Fruit fly (Drosophila melanogaster) whole organism, embryonic: ENCODE data around the gene Hmt4-20.

ENCODE experiments used
- Adf1 ChIP-seq: fragments of 200-800 bp; sonication (Bioruptor generic); IDR thresholded peaks from 2 replicates; pipeline ENCODE4 v1.3.6; 2022; ENCODE audit warnings: missing biosample characterization, missing genetic modification characterization
- Bgb ChIP-seq: fragments of 200-800 bp; sonication (Bioruptor generic); IDR thresholded peaks from 2 replicates; pipeline ENCODE4 v1.3.6; 2022; ENCODE audit warnings: missing biosample characterization, missing genetic modification characterization; ENCODE audit not compliant: partially characterized antibody
- CG11247 ChIP-seq: fragments of 200-800 bp; sonication (Bioruptor generic); IDR thresholded peaks from 2 replicates; pipeline ENCODE4 v1.3.6; 2022; ENCODE audit warnings: missing biosample characterization, missing genetic modification characterization
- CG1233 ChIP-seq: fragments of 200-800 bp; sonication (Bioruptor generic); optimal IDR thresholded peaks from 4 replicates; lab custom pipeline; 2018; ENCODE audit warnings: missing biosample characterization, mild to moderate bottlenecking, missing genetic modification characterization
- CG13296 ChIP-seq: fragments of 200-800 bp; sonication (Bioruptor generic); optimal IDR thresholded peaks from 3 replicates; lab custom pipeline; 2018; ENCODE audit warnings: missing biosample characterization, mild to moderate bottlenecking, missing genetic modification characterization
- CG1647 ChIP-seq: fragments of 200-800 bp; sonication (Bioruptor generic); optimal IDR thresholded peaks from 3 replicates; lab custom pipeline; 2016; ENCODE audit warnings: missing biosample characterization, missing genetic modification characterization
- CG18262 ChIP-seq: fragments of 200-800 bp; optimal IDR thresholded peaks from 3 replicates; lab custom pipeline; 2019; ENCODE audit warnings: missing biosample characterization, mild to moderate bottlenecking, missing genetic modification characterization, moderate library complexity
- CG18476 ChIP-seq: fragments of 200-800 bp; sonication (Bioruptor generic); optimal IDR thresholded peaks from 2 replicates; lab custom pipeline; 2016; ENCODE audit warnings: missing biosample characterization, mild to moderate bottlenecking, missing genetic modification characterization
- CG2199 ChIP-seq: fragments of 200-800 bp; sonication (Bioruptor generic); IDR thresholded peaks from 3 replicates; pipeline ENCODE4 v1.3.6; 2022; ENCODE audit warnings: missing biosample characterization, missing genetic modification characterization
- CG2712 ChIP-seq: fragments of 200-800 bp; optimal IDR thresholded peaks from 3 replicates; lab custom pipeline; 2019; ENCODE audit warnings: missing biosample characterization, mild to moderate bottlenecking, missing genetic modification characterization, moderate library complexity
- CG31224 ChIP-seq: fragments of 200-800 bp; sonication (Bioruptor generic); IDR thresholded peaks from 2 replicates; pipeline ENCODE4 v1.3.6; 2022; ENCODE audit warnings: missing biosample characterization, missing genetic modification characterization
- CG31388 ChIP-seq: fragments of 200-800 bp; sonication (Bioruptor generic); optimal IDR thresholded peaks from 2 replicates; lab custom pipeline; 2016; ENCODE audit warnings: missing biosample characterization, missing genetic modification characterization
- CG32767 ChIP-seq: fragments of 200-800 bp; sonication (Bioruptor generic); IDR thresholded peaks from 2 replicates; pipeline ENCODE4 v1.3.6; 2022; ENCODE audit warnings: missing biosample characterization, missing genetic modification characterization
- CG3838 ChIP-seq: fragments of 200-800 bp; sonication (Bioruptor generic); optimal IDR thresholded peaks from 3 replicates; lab custom pipeline; 2016; ENCODE audit warnings: missing biosample characterization, missing genetic modification characterization
- CG4707 ChIP-seq: fragments of 200-800 bp; sonication (Bioruptor generic); optimal IDR thresholded peaks from 2 replicates; lab custom pipeline; 2018; ENCODE audit warnings: missing biosample characterization, mild to moderate bottlenecking, missing genetic modification characterization, moderate library complexity
- CG4820 ChIP-seq: fragments of 200-800 bp; sonication (Bioruptor generic); optimal IDR thresholded peaks from 3 replicates; lab custom pipeline; 2016; ENCODE audit warnings: missing biosample characterization, missing genetic modification characterization
- CG5245 ChIP-seq: fragments of 200-800 bp; sonication (Bioruptor generic); optimal IDR thresholded peaks from 3 replicates; lab custom pipeline; 2016; ENCODE audit warnings: missing biosample characterization, missing genetic modification characterization
- CG6791 ChIP-seq: fragments of 200-800 bp; sonication (Bioruptor generic); IDR thresholded peaks from 3 replicates; pipeline ENCODE4 v1.3.6; 2022; ENCODE audit warnings: missing biosample characterization, missing genetic modification characterization; ENCODE audit not compliant: partially characterized antibody
- CG7839 ChIP-seq: fragments of 200-800 bp; sonication (Bioruptor generic); optimal IDR thresholded peaks from 3 replicates; lab custom pipeline; 2018; ENCODE audit warnings: missing biosample characterization, mild to moderate bottlenecking, missing genetic modification characterization, moderate library complexity
- CG7963 ChIP-seq: fragments of 200-800 bp; sonication (Bioruptor generic); IDR thresholded peaks from 3 replicates; pipeline ENCODE4 v1.3.6; 2022; ENCODE audit warnings: missing biosample characterization, missing genetic modification characterization; ENCODE audit not compliant: partially characterized antibody
- CG8478 ChIP-seq: fragments of >200 bp; optimal IDR thresholded peaks from 2 replicates; lab custom pipeline; 2018
- CrebB ChIP-seq: fragments of 200-800 bp; sonication (Bioruptor generic); optimal IDR thresholded peaks from 3 replicates; lab custom pipeline; 2018; ENCODE audit warnings: missing biosample characterization, mild to moderate bottlenecking, missing genetic modification characterization
- Doc2 ChIP-seq: fragments of 200-800 bp; sonication (Bioruptor generic); IDR thresholded peaks from 2 replicates; pipeline ENCODE4 v1.3.6; 2022; ENCODE audit warnings: missing biosample characterization, missing genetic modification characterization
- Doc3 ChIP-seq: fragments of 200-800 bp; sonication (Bioruptor generic); IDR thresholded peaks from 3 replicates; pipeline ENCODE4 v1.3.6; 2022; ENCODE audit warnings: missing biosample characterization, missing genetic modification characterization; ENCODE audit not compliant: partially characterized antibody
- Dref ChIP-seq: fragments of 200-800 bp; sonication (Bioruptor generic); IDR thresholded peaks from 2 replicates; pipeline ENCODE4 v1.3.6; 2022; ENCODE audit warnings: missing biosample characterization, missing genetic modification characterization
- HmgD ChIP-seq: fragments of 200-800 bp; sonication (Bioruptor generic); optimal IDR thresholded peaks from 3 replicates; lab custom pipeline; 2016; ENCODE audit warnings: missing biosample characterization, missing genetic modification characterization
- HmgZ ChIP-seq: fragments of 200-800 bp; sonication (Bioruptor generic); optimal IDR thresholded peaks from 2 replicates; lab custom pipeline; 2018; ENCODE audit warnings: missing biosample characterization, mild to moderate bottlenecking, missing genetic modification characterization
- Hr3 ChIP-seq: fragments of 200-800 bp; sonication (Bioruptor generic); optimal IDR thresholded peaks from 3 replicates; lab custom pipeline; 2016; ENCODE audit warnings: missing biosample characterization, missing genetic modification characterization
- MBD-R2 ChIP-seq: fragments of 200-800 bp; sonication (Bioruptor generic); IDR thresholded peaks from 2 replicates; pipeline ENCODE4 v1.3.6; 2022; ENCODE audit warnings: missing biosample characterization, missing genetic modification characterization
- Med ChIP-seq: fragments of 200-800 bp; sonication (Bioruptor generic); peaks from one replicate; lab custom pipeline; 2016; ENCODE audit warnings: missing biosample characterization, missing genetic modification characterization, mild to moderate bottlenecking, inconsistent platforms, moderate library complexity
- Nf-YB ChIP-seq: fragments of 200-800 bp; sonication (Bioruptor generic); optimal IDR thresholded peaks from 3 replicates; lab custom pipeline; 2019; ENCODE audit warnings: missing biosample characterization, mild to moderate bottlenecking, missing genetic modification characterization, moderate library complexity
- TFAM ChIP-seq: fragments of 200-800 bp; sonication (Bioruptor generic); optimal IDR thresholded peaks from 2 replicates; lab custom pipeline; 2017; ENCODE audit warnings: missing biosample characterization, missing genetic modification characterization, inconsistent platforms
- ara ChIP-seq: fragments of 200-800 bp; sonication (Bioruptor generic); IDR thresholded peaks from 2 replicates; pipeline ENCODE4 v1.3.6; 2022; ENCODE audit warnings: missing biosample characterization, missing genetic modification characterization
- ase ChIP-seq: fragments of 200-800 bp; sonication (Bioruptor generic); IDR thresholded peaks from 3 replicates; pipeline ENCODE4 v1.3.6; 2022; ENCODE audit warnings: missing biosample characterization, missing genetic modification characterization
- bigmax ChIP-seq: fragments of 200-800 bp; sonication (Bioruptor generic); optimal IDR thresholded peaks from 2 replicates; lab custom pipeline; 2018; ENCODE audit warnings: missing biosample characterization, mild to moderate bottlenecking, missing genetic modification characterization
- dmrt99B ChIP-seq: fragments of 200-800 bp; sonication (Bioruptor generic); optimal IDR thresholded peaks from 2 replicates; lab custom pipeline; 2018; ENCODE audit warnings: missing biosample characterization, mild to moderate bottlenecking, missing genetic modification characterization, moderate library complexity
- esg ChIP-seq: fragments of 200-800 bp; sonication (Bioruptor generic); conservative IDR thresholded peaks from 2 replicates; pipeline ENCODE4 v1.3.6; 2022; ENCODE audit warnings: missing biosample characterization, missing genetic modification characterization
- exex ChIP-seq: fragments of 200-800 bp; sonication (Bioruptor generic); optimal IDR thresholded peaks from 4 replicates; lab custom pipeline; 2018; ENCODE audit warnings: missing biosample characterization, mild to moderate bottlenecking, missing genetic modification characterization, moderate library complexity
- fd96Cb ChIP-seq: fragments of 200-800 bp; sonication (Bioruptor generic); optimal IDR thresholded peaks from 2 replicates; lab custom pipeline; 2018; ENCODE audit warnings: missing biosample characterization, mild to moderate bottlenecking, missing genetic modification characterization, moderate library complexity
- insv ChIP-seq, 2 experiments: fragments of 200-800 bp; sonication (Bioruptor generic); optimal IDR thresholded peaks; 3 replicates each; lab custom pipeline; 2016 to 2018; ENCODE audit warnings: missing biosample characterization in 2 of 2, missing genetic modification characterization in 2 of 2
- lbe ChIP-seq: fragments of 200-800 bp; sonication (Bioruptor generic); optimal IDR thresholded peaks from 2 replicates; lab custom pipeline; 2016; ENCODE audit warnings: missing biosample characterization, mild to moderate bottlenecking, missing genetic modification characterization
- lov ChIP-seq, 2 experiments: fragments of 200-800 bp in 1 of 2; fragments of >200 bp in 1 of 2; sonication (Bioruptor generic) in 1 of 2; IDR thresholded peaks in 1 of 2; optimal IDR thresholded peaks in 1 of 2; 2 replicates in 1 of 2; 3 replicates in 1 of 2; pipeline versions ENCODE4 v1.3.6 to Lab custom; 2017 to 2022; ENCODE audit warnings: missing biosample characterization in 1 of 2, missing genetic modification characterization in 1 of 2
- pnt ChIP-seq: fragments of 200-800 bp; sonication (Bioruptor generic); optimal IDR thresholded peaks from 3 replicates; lab custom pipeline; 2016; ENCODE audit warnings: missing biosample characterization, missing genetic modification characterization
- pum ChIP-seq: fragments of 200-800 bp; sonication (Bioruptor generic); optimal IDR thresholded peaks from 2 replicates; lab custom pipeline; 2016; ENCODE audit warnings: missing biosample characterization, missing genetic modification characterization
- pzg ChIP-seq: fragments of 200-800 bp; sonication (Bioruptor generic); optimal IDR thresholded peaks from 3 replicates; lab custom pipeline; 2018; ENCODE audit warnings: missing biosample characterization, mild to moderate bottlenecking, missing genetic modification characterization, moderate library complexity
- run ChIP-seq: fragments of 200-800 bp; sonication (Bioruptor generic); optimal IDR thresholded peaks from 3 replicates; lab custom pipeline; 2018; ENCODE audit warnings: missing biosample characterization, mild to moderate bottlenecking, missing genetic modification characterization
- vvl ChIP-seq: fragments of 200-800 bp; sonication (Bioruptor generic); IDR thresholded peaks from 2 replicates; pipeline ENCODE4 v1.3.6; 2022; ENCODE audit warnings: missing biosample characterization, missing genetic modification characterization
- wdn ChIP-seq: fragments of 200-800 bp; sonication (Bioruptor generic); IDR thresholded peaks from 2 replicates; pipeline ENCODE4 v1.3.6; 2022; ENCODE audit warnings: missing biosample characterization, missing genetic modification characterization
- z ChIP-seq: fragments of 200-800 bp; sonication (Bioruptor generic); IDR thresholded peaks from 3 replicates; pipeline ENCODE4 v1.3.6; 2022; ENCODE audit warnings: missing biosample characterization, missing genetic modification characterization
- zen ChIP-seq: fragments of 200-800 bp; sonication (Bioruptor generic); optimal IDR thresholded peaks from 3 replicates; lab custom pipeline; 2018; ENCODE audit warnings: missing biosample characterization, mild to moderate bottlenecking, missing genetic modification characterization, moderate library complexity
- zf30C ChIP-seq: fragments of 200-800 bp; sonication (Bioruptor generic); optimal IDR thresholded peaks from 3 replicates; lab custom pipeline; 2018; ENCODE audit warnings: missing biosample characterization, mild to moderate bottlenecking, missing genetic modification characterization
- zfh1 ChIP-seq: fragments of 200-800 bp; sonication (Bioruptor generic); IDR thresholded peaks from 3 replicates; pipeline ENCODE4 v1.3.6; 2022; ENCODE audit warnings: missing biosample characterization, missing genetic modification characterization

Hmt4-20 gene

dm6 chrX:625157-625627, 30.6 kb downstream of the Hmt4-20 start, which contains the start of the genes CG13364 and Hinfp (continued):
- TF ChIP-seq zen (tag; lab: Kevin White, UChicago) (no peak), CG32767 (GFP tag; lab: Robert Waterston, UW) (no peak), pum (no peak), Doc3 (GFP tag; lab: Robert Waterston, UW) (peak; percentile 67; the same call in 2 of the 3 replicates), HmgD (GFP tag; lab: Kevin White, UChicago) (no peak), Doc2 (GFP tag; lab: Robert Waterston, UW) (no peak), CG18262 (tag; lab: Kevin White, UChicago) (peak; percentile 20), wdn (GFP tag; lab: Robert Waterston, UW) (no peak), CG11247 (GFP tag; lab: Robert Waterston, UW) (no peak), Med (GFP tag; lab: Kevin White, UChicago) (peak; percentile 33), pzg (GFP tag; lab: Kevin White, UChicago) (peak; percentile 24), Hr3 (GFP tag; lab: Kevin White, UChicago) (no peak), CG4820 (GFP tag; lab: Kevin White, UChicago) (no peak), Dref (GFP tag; lab: Robert Waterston, UW) (peak; percentile 69), CG7839 (peak; percentile 0), CG13296 (GFP tag; lab: Kevin White, UChicago) (no peak), vvl (GFP tag; lab: Robert Waterston, UW) (no peak), CG7963 (GFP tag; lab: Robert Waterston, UW) (peak; percentile 66), pnt (GFP tag; lab: Kevin White, UChicago) (no peak), dmrt99B (tag; lab: Kevin White, UChicago) (no peak), CG31224 (GFP tag; lab: Robert Waterston, UW) (no peak), Nf-YB (GFP tag; lab: Kevin White, UChicago) (no peak), lbe (GFP tag; lab: Kevin White, UChicago) (peak; percentile 19), Adf1 (no peak), CG2712 (tag; lab: Kevin White, UChicago) (peak; percentile 32), Bgb (GFP tag; lab: Robert Waterston, UW) (peak; percentile 64), zfh1 (GFP tag; lab: Robert Waterston, UW) (no peak), CG31388 (GFP tag; lab: Kevin White, UChicago) (no peak), TFAM (GFP tag; lab: Kevin White, UChicago) (no peak), ara (GFP tag; lab: Robert Waterston, UW) (no peak), CG3838 (no peak), lov (optimal IDR thresholded peaks at IDR 0.05; lab: Kevin White, UChicago) (no peak), lov (GFP tag; IDR thresholded peaks at IDR 0.05; lab: Robert Waterston, UW) (no peak), CrebB (tag; lab: Kevin White, UChicago) (no peak), CG1647 (GFP tag; lab: Kevin White, UChicago) (no peak), CG18476 (GFP tag; lab: Kevin White, UChicago) (no peak), CG8478 (lab: Kevin White, UChicago) (no peak), MBD-R2 (GFP tag; lab: Robert Waterston, UW) (peak; percentile 26; the same call in 1 of the 2 replicates), z (GFP tag; lab: Robert Waterston, UW) (no peak), CG5245 (no peak), CG4707 (GFP tag; lab: Kevin White, UChicago) (no peak), esg (no peak), insv (GFP tag; optimal IDR thresholded peaks at IDR 0.05; lab: Kevin White, UChicago) (no peak), CG6791 (GFP tag; lab: Robert Waterston, UW) (peak; percentile 86), CG1233 (no peak), run (no peak), bigmax (GFP tag; lab: Kevin White, UChicago) (no peak), exex (tag; lab: Kevin White, UChicago) (no peak), fd96Cb (no peak), CG2199 (no peak), zf30C (no peak), ase (GFP tag; lab: Robert Waterston, UW) (no peak), HmgZ (no peak)
